Worm (Caenorhabditis elegans) whole organism, L3 larva: ENCODE data around the gene R03G8.3.

ENCODE experiments used
- ceh-9 ChIP-seq: sonication (generic microtip); optimal IDR thresholded peaks from 2 replicates; lab custom pipeline; 2018; ENCODE audit warnings: missing biosample characterization, missing genetic modification characterization
- egl-27 ChIP-seq: sonication (generic microtip); optimal IDR thresholded peaks from 4 replicates; lab custom pipeline; 2017; ENCODE audit warnings: missing biosample characterization, missing genetic modification reagents, missing genetic modification characterization
- fkh-10 ChIP-seq: sonication (generic microtip); optimal IDR thresholded peaks from 2 replicates; lab custom pipeline; 2017; ENCODE audit warnings: missing biosample characterization, missing genetic modification reagents, missing genetic modification characterization
- mdl-1 ChIP-seq: fragments of 150-350 bp; optimal IDR thresholded peaks from 2 replicates; lab custom pipeline; 2014; ENCODE audit warnings: missing biosample characterization, missing genetic modification characterization
- nfya-1 ChIP-seq: sonication (generic microtip); optimal IDR thresholded peaks from 2 replicates; lab custom pipeline; 2017; ENCODE audit warnings: missing genetic modification characterization, mild to moderate bottlenecking, missing compliant biosample characterization, antibody characterized with exemption, moderate library complexity; ENCODE audit not compliant: insufficient read depth
- nhr-12 ChIP-seq: fragments of 150-350 bp; optimal IDR thresholded peaks from 2 replicates; lab custom pipeline; 2014; ENCODE audit warnings: missing biosample characterization, missing genetic modification characterization
- unc-39 ChIP-seq: sonication (generic microtip); optimal IDR thresholded peaks from 4 replicates; lab custom pipeline; 2017; ENCODE audit warnings: missing biosample characterization, missing genetic modification characterization
- ztf-11 ChIP-seq: fragments of 150-350 bp; optimal IDR thresholded peaks from 2 replicates; lab custom pipeline; 2014; ENCODE audit warnings: missing biosample characterization, missing genetic modification characterization

- no peak for TF ChIP-seq ceh-9 (tag; lab: Kevin White, UChicago)
- TF ChIP-seq unc-39 (tag; lab: Kevin White, UChicago): no peak
- TF ChIP-seq egl-27 (tag; lab: Kevin White, UChicago): no peak
- TF ChIP-seq fkh-10 (GFP tag; lab: Kevin White, UChicago): no peak
- TF ChIP-seq nhr-12: no peak
- no peak for TF ChIP-seq ztf-11 (tag; lab: Kevin White, UChicago)
- TF ChIP-seq nfya-1 (tag; lab: Kevin White, UChicago): no peak
- TF ChIP-seq mdl-1 (tag; lab: Kevin White, UChicago): no peak
These were observed 50.7 kb downstream of the R03G8.3 start, which contains the start of gene F09A5.3 for ce11 chrX:13141440-13141839.
